Worm (Caenorhabditis elegans) whole organism, mixed stage, embryonic: ENCODE data around the gene T26E4.10.
"Not testable (repeated sequence)": the region's sequence is repeated elsewhere in the genome, so short reads cannot be mapped to it uniquely, and the experiment has no call there.

Source experiments
- ceh-39 ChIP-seq: fragments of 150-350 bp; optimal IDR thresholded peaks from 2 replicates; lab custom pipeline; 2014; ENCODE audit warnings: missing biosample characterization, missing genetic modification characterization
- nhr-76 ChIP-seq: sonication (generic microtip); optimal IDR thresholded peaks from 2 replicates; lab custom pipeline; 2017; ENCODE audit warnings: missing biosample characterization, missing genetic modification characterization
- unc-39 ChIP-seq: fragments of 150-350 bp; optimal IDR thresholded peaks from 2 replicates; lab custom pipeline; 2014; ENCODE audit warnings: missing biosample characterization, missing genetic modification characterization

Gene T26E4.10

ce11 chrV:15748343-15748742 is 49.7 kb downstream of the T26E4.10 start, which contains the start of gene T23D5.8:
Gene T23D5.8, minus strand, starts transcription at chrV:15748443.
- not testable (repeated sequence) for TF ChIP-seq ceh-39, nhr-76, unc-39 (tag; lab: Kevin White, UChicago)
